Worm (Caenorhabditis elegans) whole organism, L4 larva: ENCODE data around the gene F15H10.8.

Experiments used
- F49E8.2 ChIP-seq: sonication (generic microtip); optimal IDR thresholded peaks from 2 replicates; lab custom pipeline; 2016; ENCODE audit warnings: missing compliant biosample characterization, mild to moderate bottlenecking, missing genetic modification characterization, borderline replicate concordance
- ama-1 ChIP-seq: fragments of 150-350 bp; optimal IDR thresholded peaks from 2 replicates; lab custom pipeline; 2014; ENCODE audit warnings: inconsistent platforms, mixed read lengths
- arid-1 ChIP-seq: fragments of 200-800 bp; sonication (Bioruptor generic); conservative IDR thresholded peaks from 2 replicates; pipeline ENCODE4 v1.3.6; 2022; ENCODE audit warnings: missing genetic modification reagents, missing genetic modification characterization, missing compliant biosample characterization
- ceh-20 ChIP-seq: fragments of 200-800 bp; sonication (Bioruptor generic); IDR thresholded peaks from 2 replicates; pipeline ENCODE4 v1.3.6; 2022; ENCODE audit warnings: missing genetic modification reagents, missing genetic modification characterization, missing compliant biosample characterization
- lin-15B ChIP-seq: fragments of 150-350 bp; sonication (generic microtip); optimal IDR thresholded peaks from 3 replicates; lab custom pipeline; 2014; ENCODE audit warnings: missing biosample characterization, missing genetic modification characterization
- lin-29 ChIP-seq: fragments of 200-800 bp; sonication (Bioruptor generic); IDR thresholded peaks from 2 replicates; pipeline ENCODE4 v1.3.6; 2022; ENCODE audit warnings: missing genetic modification reagents, missing genetic modification characterization, missing compliant biosample characterization
- nhr-76 ChIP-seq: fragments of 150-350 bp; optimal IDR thresholded peaks from 2 replicates; lab custom pipeline; 2014; ENCODE audit warnings: missing biosample characterization, missing genetic modification characterization
- pha-4 ChIP-seq, 2 experiments: fragments of 150-350 bp in 1 of 2; fragments of 200-800 bp in 1 of 2; sonication (Bioruptor generic) in 1 of 2; IDR thresholded peaks in 1 of 2; optimal IDR thresholded peaks in 1 of 2; 2 replicates each; pipeline versions ENCODE4 v1.3.6 to Lab custom; 2014 to 2022; ENCODE audit warnings: missing genetic modification characterization in 2 of 2, missing genetic modification reagents in 2 of 2, missing biosample characterization in 1 of 2, missing compliant biosample characterization in 1 of 2
- skn-1 ChIP-seq: fragments of 150-350 bp; optimal IDR thresholded peaks from 2 replicates; lab custom pipeline; 2014; ENCODE audit warnings: missing biosample characterization, missing genetic modification characterization
- snpc-4 ChIP-seq: fragments of 150-350 bp; optimal IDR thresholded peaks from 2 replicates; lab custom pipeline; 2014; ENCODE audit warnings: missing biosample characterization, missing genetic modification characterization
- unc-39 ChIP-seq: sonication (generic microtip); optimal IDR thresholded peaks from 2 replicates; lab custom pipeline; 2017; ENCODE audit warnings: missing biosample characterization, missing genetic modification characterization
- unc-62 ChIP-seq, 3 experiments: fragments of 150-350 bp in 1 of 3; sonication (generic microtip); optimal IDR thresholded peaks in 2 of 3; peaks in 1 of 3; 1 replicate in 1 of 3; 2 replicates in 2 of 3; lab custom pipeline; 2014 to 2017; ENCODE audit warnings: missing biosample characterization in 3 of 3, missing genetic modification characterization in 3 of 3, missing genetic modification reagents in 3 of 3, missing genotype in 1 of 3
- ztf-11 ChIP-seq: fragments of 150-350 bp; optimal IDR thresholded peaks from 2 replicates; lab custom pipeline; 2014; ENCODE audit warnings: missing biosample characterization, missing genetic modification characterization

ce11 chrV:10399290-10399689, 3.4 kb downstream of the F15H10.8 start:
- no peak for TF ChIP-seq snpc-4 (tag; lab: Kevin White, UChicago)
- TF ChIP-seq nhr-76 (tag; lab: Kevin White, UChicago): no peak
- TF ChIP-seq unc-62 (GFP tag; optimal IDR thresholded peaks at IDR 0.05 in 1 of 2; lab: Kevin White, UChicago): no peak
- TF ChIP-seq unc-62 (tag; optimal IDR thresholded peaks at IDR 0.05; lab: Kevin White, UChicago): no peak
- TF ChIP-seq skn-1 (tag; lab: Kevin White, UChicago): no peak
- TF ChIP-seq F49E8.2 (tag; lab: Kevin White, UChicago): no peak
- no peak for TF ChIP-seq lin-29 (GFP tag; lab: Robert Waterston, UW)
- TF ChIP-seq unc-39 (tag; lab: Kevin White, UChicago): no peak
- TF ChIP-seq pha-4 (GFP tag; IDR thresholded peaks at IDR 0.05; lab: Robert Waterston, UW): 0 out of 2 replicates have a peak, but pooled peaks have one; percentile 24
- TF ChIP-seq pha-4 (tag; optimal IDR thresholded peaks at IDR 0.05; lab: Kevin White, UChicago): no peak
- no peak for TF ChIP-seq lin-15B
- no peak for TF ChIP-seq arid-1 (GFP tag; lab: Robert Waterston, UW)
- no peak for TF ChIP-seq ama-1 (lab: Kevin White, UChicago)
- no peak for TF ChIP-seq ztf-11 (tag; lab: Kevin White, UChicago)
- no peak for TF ChIP-seq ceh-20 (GFP tag; lab: Robert Waterston, UW)
